Worm (Caenorhabditis elegans) whole organism, L2 larva: Measurements from ENCODE around the gene fbxc-18.

Source experiments
- R02D3.7 ChIP-seq: fragments of 150-350 bp; optimal IDR thresholded peaks from 2 replicates; lab custom pipeline; 2014; ENCODE audit warnings: missing biosample characterization, missing genetic modification characterization
- dmd-4 ChIP-seq: sonication (generic microtip); optimal IDR thresholded peaks from 2 replicates; lab custom pipeline; 2017; ENCODE audit warnings: missing biosample characterization, missing genetic modification characterization
- lin-39 ChIP-seq: fragments of 150-350 bp; optimal IDR thresholded peaks from 2 replicates; lab custom pipeline; 2014; ENCODE audit warnings: missing biosample characterization, missing genetic modification reagents, missing genetic modification characterization
- mdl-1 ChIP-seq, 2 experiments: fragments of 150-350 bp in 1 of 2; sonication (generic microtip) in 1 of 2; optimal IDR thresholded peaks; 2 replicates each; lab custom pipeline; 2017; ENCODE audit warnings: missing biosample characterization in 2 of 2, missing genetic modification characterization in 2 of 2
- nhr-11 ChIP-seq: fragments of 150-350 bp; optimal IDR thresholded peaks from 2 replicates; lab custom pipeline; 2014; ENCODE audit warnings: missing biosample characterization, missing genetic modification characterization
- nhr-25 ChIP-seq: fragments of 150-350 bp; sonication (generic microtip); optimal IDR thresholded peaks from 3 replicates; lab custom pipeline; 2014; ENCODE audit warnings: missing biosample characterization, missing genetic modification characterization
- skn-1 ChIP-seq: sonication (generic microtip); optimal IDR thresholded peaks from 2 replicates; lab custom pipeline; 2017; ENCODE audit warnings: missing biosample characterization, missing genetic modification characterization
- snpc-4 ChIP-seq: fragments of 150-350 bp; optimal IDR thresholded peaks from 2 replicates; lab custom pipeline; 2014; ENCODE audit warnings: missing biosample characterization, missing genetic modification characterization
- unc-39 ChIP-seq: fragments of 150-350 bp; optimal IDR thresholded peaks from 2 replicates; lab custom pipeline; 2014; ENCODE audit warnings: missing biosample characterization, missing genetic modification characterization
- ztf-11 ChIP-seq: sonication (generic microtip); optimal IDR thresholded peaks from 2 replicates; lab custom pipeline; 2017; ENCODE audit warnings: missing biosample characterization, missing genetic modification characterization

ce11 chrII:961961-962360, 4.9 kb downstream of the fbxc-18 start, which contains the start of gene C32B5.13:
- no peak for TF ChIP-seq snpc-4 (tag; lab: Kevin White, UChicago)
- TF ChIP-seq mdl-1 (tag; optimal IDR thresholded peaks at IDR 0.05; lab: Kevin White, UChicago) = no peak
- no peak for TF ChIP-seq lin-39 (tag; lab: Kevin White, UChicago)
- TF ChIP-seq unc-39 (tag; lab: Kevin White, UChicago) = no peak
- no peak for TF ChIP-seq skn-1 (tag; lab: Kevin White, UChicago)
- no peak for TF ChIP-seq ztf-11 (tag; lab: Kevin White, UChicago)
- no peak for TF ChIP-seq dmd-4 (tag; lab: Kevin White, UChicago)
- TF ChIP-seq R02D3.7 (tag; lab: Kevin White, UChicago) = no peak
- no peak for TF ChIP-seq nhr-11 (tag; lab: Kevin White, UChicago)
- TF ChIP-seq nhr-25 (tag; lab: Kevin White, UChicago) = no peak
